Fruit fly (Drosophila melanogaster): Measurements from ENCODE around the gene Cpr65Ay.

Cpr65Ay gene

DNA sequence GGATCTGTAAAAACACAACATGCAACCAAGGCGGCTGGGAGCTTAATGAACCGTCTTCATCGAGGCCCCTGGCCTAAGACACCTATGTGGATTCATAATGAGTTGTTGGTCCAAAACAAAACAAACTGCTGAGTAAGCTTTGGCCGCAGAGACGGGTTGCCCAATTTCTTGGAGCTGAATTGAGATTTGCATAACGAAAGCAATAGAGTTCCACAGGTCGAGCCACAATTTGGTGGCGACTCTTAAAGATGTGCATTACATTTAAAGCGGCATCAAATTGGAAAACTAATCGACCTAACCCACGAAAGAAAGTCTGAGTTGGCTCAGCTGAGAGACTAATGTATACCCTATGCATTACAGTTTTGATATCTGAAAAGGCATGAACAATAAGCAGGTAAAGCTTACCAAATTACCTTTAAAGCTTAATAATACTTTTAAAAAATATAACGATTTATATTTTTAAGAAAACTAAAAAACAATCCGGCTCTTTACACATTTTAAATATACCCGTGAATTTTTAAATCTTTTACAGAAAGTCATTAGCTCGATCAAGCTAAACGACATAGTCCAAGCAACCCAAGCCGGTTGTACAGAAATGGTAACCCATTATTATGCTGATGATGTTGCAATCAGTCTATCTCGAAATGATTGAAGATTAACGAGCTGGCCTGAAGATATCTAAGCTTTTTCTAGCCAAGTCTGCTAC lies 950 bp downstream of the Cpr65Ay start, which contains the start of gene CG13297 (continued):
- TF ChIP-seq ab (GFP tag; optimal IDR thresholded peaks at IDR 0.05) (no peak), dm (GFP tag; optimal IDR thresholded peaks at IDR 0.05) (no peak), B-H2 (GFP tag; optimal IDR thresholded peaks at IDR 0.05) (no peak), fd3F (GFP tag; optimal IDR thresholded peaks at IDR 0.05) (peak; percentile 12), HmgZ (tag; optimal IDR thresholded peaks at IDR 0.05) (no peak), fru (optimal IDR thresholded peaks at IDR 0.05) (no peak), az2 (GFP tag; optimal IDR thresholded peaks at IDR 0.05) (peak; percentile 42), CG15479 (GFP tag; optimal IDR thresholded peaks at IDR 0.05) (no peak), chm (GFP tag; IDR thresholded peaks at IDR 0.05) (no peak), Sry-β (GFP tag; optimal IDR thresholded peaks at IDR 0.05) (no peak), slbo (GFP tag; IDR thresholded peaks at IDR 0.05) (no peak), nau (GFP tag; optimal IDR thresholded peaks at IDR 0.05) (no peak), CG11695 (GFP tag; IDR thresholded peaks at IDR 0.05) (peak; percentile 76), trem (tag; optimal IDR thresholded peaks at IDR 0.05) (peak; percentile 33), CG6254 (GFP tag; optimal IDR thresholded peaks at IDR 0.05) (peak; percentile 12), CG8290 (GFP tag; optimal IDR thresholded peaks at IDR 0.05) (no peak), CG8290 (tag; optimal IDR thresholded peaks at IDR 0.05) (no peak), ftz-f1 (GFP tag; optimal IDR thresholded peaks at IDR 0.05) (no peak), prd (optimal IDR thresholded peaks at IDR 0.05) (no peak), prd (GFP tag; IDR thresholded peaks at IDR 0.05) (peak; percentile 59; the same call in 2 of the 3 replicates), HLH54F (GFP tag; optimal IDR thresholded peaks at IDR 0.05) (no peak), cwo (GFP tag; optimal IDR thresholded peaks at IDR 0.05) (no peak), CG14710 (tag; optimal IDR thresholded peaks at IDR 0.05) (peak; percentile 8), disco-r (GFP tag; optimal IDR thresholded peaks at IDR 0.05) (no peak), sim (GFP tag; IDR thresholded peaks at IDR 0.05) (no peak), schlank (tag; optimal IDR thresholded peaks at IDR 0.05) (no peak), CG14050 (GFP tag; IDR thresholded peaks at IDR 0.05) (no peak), aop (GFP tag; IDR thresholded peaks at IDR 0.05) (no peak), CG10366 (GFP tag; IDR thresholded peaks at IDR 0.05) (peak; percentile 61), CG7786 (GFP tag; optimal IDR thresholded peaks at IDR 0.05) (no peak), gt (GFP tag; IDR thresholded peaks at IDR 0.05) (no peak), CG14441 (GFP tag; IDR thresholded peaks at IDR 0.05) (peak; percentile 60), Med (GFP tag) (peak; percentile 1), Sry-δ (GFP tag; optimal IDR thresholded peaks at IDR 0.05) (no peak), CG4617 (GFP tag; optimal IDR thresholded peaks at IDR 0.05; ENCODE audit: borderline replicate concordance) (no peak), sqz (GFP tag; optimal IDR thresholded peaks at IDR 0.05) (peak; percentile 35), Ptx1 (GFP tag; IDR thresholded peaks at IDR 0.05) (peak; percentile 81), CG17568 (GFP tag; optimal IDR thresholded peaks at IDR 0.05) (no peak), CG13287 (GFP tag; IDR thresholded peaks at IDR 0.05; ENCODE audit: partially characterized antibody) (no peak), CG13424 (tag; optimal IDR thresholded peaks at IDR 0.05) (peak; percentile 76), CG9876 (GFP tag; optimal IDR thresholded peaks at IDR 0.05) (no peak), gce (GFP tag; IDR thresholded peaks at IDR 0.05) (no peak), zen2 (GFP tag; IDR thresholded peaks at IDR 0.05; ENCODE audit: partially characterized antibody) (no peak), CG12104 (GFP tag; optimal IDR thresholded peaks at IDR 0.05) (peak; percentile 27), CG4854 (GFP tag; optimal IDR thresholded peaks at IDR 0.05) (no peak), D19B (GFP tag; optimal IDR thresholded peaks at IDR 0.05) (peak; percentile 30), CG10565 (GFP tag; optimal IDR thresholded peaks at IDR 0.05) (no peak), nerfin-1 (tag; optimal IDR thresholded peaks at IDR 0.05) (peak; percentile 64), mld (GFP tag; IDR thresholded peaks at IDR 0.05; ENCODE audit: partially characterized antibody) (no peak), psq (GFP tag; optimal IDR thresholded peaks at IDR 0.05) (no peak), p53 (GFP tag; optimal IDR thresholded peaks at IDR 0.05) (no peak)
